Fruit fly (Drosophila melanogaster): Measurements from ENCODE around the gene e.

dm6 chr3R:21224230-21224629, 12.7 kb downstream of the e start:
- TF ChIP-seq toe (GFP tag; optimal IDR thresholded peaks at IDR 0.05) (no peak), Crg-1 (GFP tag; optimal IDR thresholded peaks at IDR 0.05) (no peak), cnc (optimal IDR thresholded peaks at IDR 0.05) (no peak), CG5204 (GFP tag; optimal IDR thresholded peaks at IDR 0.05) (no peak), Mnt (GFP tag; optimal IDR thresholded peaks at IDR 0.05) (peak; percentile 58), CG7101 (tag; optimal IDR thresholded peaks at IDR 0.05) (no peak), Clk (GFP tag; optimal IDR thresholded peaks at IDR 0.05) (no peak)
